Worm (Caenorhabditis elegans): ENCODE measurements around the gene glb-3.

DNA sequence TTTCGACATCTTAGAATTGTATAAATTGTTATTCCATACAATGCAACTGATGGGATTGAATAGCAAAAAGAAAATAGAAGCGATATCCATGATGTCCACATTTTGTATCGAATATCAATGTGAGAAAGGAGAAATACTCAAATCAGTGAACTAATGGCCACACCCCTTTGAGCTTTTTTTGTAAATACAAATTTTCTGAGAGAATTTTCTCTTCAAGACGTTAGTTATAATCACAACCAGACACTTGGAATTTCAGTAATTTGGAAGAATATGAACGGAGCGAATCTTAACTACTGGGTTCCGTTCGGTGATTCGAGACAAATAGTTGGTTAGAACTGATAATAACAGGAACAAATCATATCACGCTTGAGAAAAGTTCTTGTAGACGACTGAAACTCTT lies 27.4 kb downstream of the glb-3 start, which contains the start of gene srg-41:
- TF ChIP-seq unc-62 (GFP tag; optimal IDR thresholded peaks at IDR 0.05 in 1 of 2) = no peak
- no peak for TF ChIP-seq unc-62 (tag; optimal IDR thresholded peaks at IDR 0.05)
- TF ChIP-seq mes-2 (tag; optimal IDR thresholded peaks at IDR 0.05; ENCODE audit: poor library complexity, severe bottlenecking) = no peak
- no peak for TF ChIP-seq Y75B8A.6 (GFP tag; IDR thresholded peaks at IDR 0.05)
- no peak for TF ChIP-seq fos-1 (tag; optimal IDR thresholded peaks at IDR 0.05)
- no peak for TF ChIP-seq nhr-25 (tag; optimal IDR thresholded peaks at IDR 0.05; ENCODE audit: borderline replicate concordance, insufficient read depth)
- no peak for TF ChIP-seq arid-1 (GFP tag; conservative IDR thresholded peaks at IDR 0.05)
- TF ChIP-seq unc-39 (tag; optimal IDR thresholded peaks at IDR 0.05) = no peak
- TF ChIP-seq nhr-11 (tag; optimal IDR thresholded peaks at IDR 0.05) = no peak
- no peak for TF ChIP-seq zfp-2 (tag; optimal IDR thresholded peaks at IDR 0.05)
- TF ChIP-seq ces-1 (GFP tag; optimal IDR thresholded peaks at IDR 0.05) = no peak
- no peak for TF ChIP-seq nhr-111 (GFP tag; optimal IDR thresholded peaks at IDR 0.05)
- TF ChIP-seq aha-1 (tag) = no peak

Data from whole organism, L4 larva.